Worm (Caenorhabditis elegans) whole organism, L4 larva: ENCODE data around the gene vit-3.

Source experiments
- D1046.2 ChIP-seq: fragments of 200-800 bp; sonication (Bioruptor generic); IDR thresholded peaks from 2 replicates; pipeline ENCODE4 v1.3.6; 2022; ENCODE audit warnings: missing genetic modification characterization, missing compliant biosample characterization
- F44E2.7 ChIP-seq: fragments of 200-800 bp; sonication (Bioruptor generic); IDR thresholded peaks from 2 replicates; pipeline ENCODE4 v2.1.2; 2022; ENCODE audit warnings: missing genetic modification characterization, missing compliant biosample characterization
- T26A8.4 ChIP-seq: fragments of 200-800 bp; sonication (Bioruptor generic); IDR thresholded peaks from 2 replicates; pipeline ENCODE4 v1.3.6; 2022; ENCODE audit warnings: missing genetic modification characterization, missing compliant biosample characterization
- Y5F2A.4 ChIP-seq: fragments of 200-800 bp; sonication (Bioruptor generic); optimal IDR thresholded peaks from 2 replicates; lab custom pipeline; 2018; ENCODE audit warnings: mild to moderate bottlenecking, missing genetic modification characterization, missing compliant biosample characterization
- ZK337.2 ChIP-seq: fragments of 200-800 bp; sonication (Bioruptor generic); IDR thresholded peaks from 2 replicates; pipeline ENCODE4 v1.3.6; 2022; ENCODE audit warnings: missing genetic modification reagents, missing genetic modification characterization, missing compliant biosample characterization
- aha-1 ChIP-seq: fragments of 150-350 bp; peaks from one replicate; lab custom pipeline; 2014; ENCODE audit warnings: missing biosample characterization, missing genetic modification characterization
- arid-1 ChIP-seq: fragments of 200-800 bp; sonication (Bioruptor generic); conservative IDR thresholded peaks from 2 replicates; pipeline ENCODE4 v1.3.6; 2022; ENCODE audit warnings: missing genetic modification reagents, missing genetic modification characterization, missing compliant biosample characterization
- ceh-32 ChIP-seq: sonication (generic microtip); optimal IDR thresholded peaks from 2 replicates; lab custom pipeline; 2016; ENCODE audit warnings: mild to moderate bottlenecking, missing genetic modification characterization, missing compliant biosample characterization; ENCODE audit not compliant: poor library complexity
- daf-16 ChIP-seq, 3 experiments: sonication (generic microtip); optimal IDR thresholded peaks; 2 replicates each; lab custom pipeline; 2016 to 2017; ENCODE audit warnings: missing genetic modification characterization in 3 of 3, missing genetic modification reagents in 3 of 3, mild to moderate bottlenecking in 2 of 3, missing compliant biosample characterization in 2 of 3, missing biosample characterization in 1 of 3, moderate library complexity in 1 of 3
- dmd-6 ChIP-seq: fragments of 200-800 bp; sonication (Bioruptor generic); IDR thresholded peaks from 2 replicates; pipeline ENCODE4 v1.3.6; 2022; ENCODE audit warnings: missing genetic modification reagents, missing genetic modification characterization, missing compliant biosample characterization
- dpl-1 ChIP-seq: fragments of 150-350 bp; optimal IDR thresholded peaks from 2 replicates; lab custom pipeline; 2014; ENCODE audit warnings: missing biosample characterization, missing genetic modification reagents, missing genetic modification characterization
- duxl-1 ChIP-seq: sonication (generic microtip); optimal IDR thresholded peaks from 2 replicates; lab custom pipeline; 2016; ENCODE audit warnings: mild to moderate bottlenecking, missing genetic modification characterization, moderate library complexity, missing compliant biosample characterization; ENCODE audit not compliant: poor library complexity
- dve-1 ChIP-seq: sonication (generic microtip); optimal IDR thresholded peaks from 2 replicates; lab custom pipeline; 2017; ENCODE audit warnings: antibody characterized with exemption, mild to moderate bottlenecking, missing genetic modification characterization, missing compliant biosample characterization; ENCODE audit not compliant: insufficient read depth
- egl-43 ChIP-seq: fragments of 200-800 bp; sonication (Bioruptor generic); IDR thresholded peaks from 2 replicates; pipeline ENCODE4 v1.3.6; 2022; ENCODE audit warnings: missing genetic modification reagents, missing genetic modification characterization, missing compliant biosample characterization
- hif-1 ChIP-seq, 2 experiments: sonication (generic microtip); optimal IDR thresholded peaks; 2 replicates each; lab custom pipeline; 2016 to 2017; ENCODE audit warnings: missing compliant biosample characterization in 2 of 2, missing genetic modification characterization in 2 of 2, missing genetic modification reagents in 2 of 2, missing genotype in 2 of 2, mild to moderate bottlenecking in 1 of 2
- hlh-11 ChIP-seq: fragments of 200-800 bp; sonication (Bioruptor generic); optimal IDR thresholded peaks from 2 replicates; lab custom pipeline; 2018; ENCODE audit warnings: mild to moderate bottlenecking, missing genetic modification characterization, missing compliant biosample characterization
- hlh-30 ChIP-seq: sonication (generic microtip); optimal IDR thresholded peaks from 2 replicates; lab custom pipeline; 2017; ENCODE audit warnings: antibody characterized with exemption, mild to moderate bottlenecking, missing genetic modification characterization, missing compliant biosample characterization; ENCODE audit not compliant: insufficient read depth
- hmg-1.1 ChIP-seq: fragments of 200-800 bp; sonication (Bioruptor generic); IDR thresholded peaks from 2 replicates; pipeline ENCODE4 v1.3.6; 2022; ENCODE audit warnings: missing genetic modification reagents, missing genetic modification characterization, missing compliant biosample characterization
- jun-1 ChIP-seq: fragments of 150-350 bp; optimal IDR thresholded peaks from 2 replicates; lab custom pipeline; 2014; ENCODE audit warnings: missing biosample characterization, missing genetic modification reagents, missing genetic modification characterization
- lin-13 ChIP-seq: fragments of 150-350 bp; optimal IDR thresholded peaks from 2 replicates; lab custom pipeline; 2014; ENCODE audit warnings: missing biosample characterization, missing genetic modification reagents, missing genetic modification characterization
- madf-5 ChIP-seq, 2 experiments: fragments of 200-800 bp; sonication (Bioruptor generic); IDR thresholded peaks; 2 replicates each; pipeline ENCODE4 v1.3.6; 2022; ENCODE audit warnings: missing compliant biosample characterization in 2 of 2, missing genetic modification characterization in 2 of 2
- madf-9 ChIP-seq: fragments of 200-800 bp; sonication (Bioruptor generic); conservative IDR thresholded peaks from 2 replicates; pipeline ENCODE4 v1.3.6; 2022; ENCODE audit warnings: missing genetic modification reagents, missing genetic modification characterization, missing compliant biosample characterization
- mdl-1 ChIP-seq, 2 experiments: fragments of 150-350 bp in 1 of 2; sonication (generic microtip) in 1 of 2; optimal IDR thresholded peaks; 2 replicates each; lab custom pipeline; 2014 to 2017; ENCODE audit warnings: missing biosample characterization in 2 of 2, missing genetic modification characterization in 2 of 2
- mep-1 ChIP-seq: fragments of 150-350 bp; sonication (generic microtip); optimal IDR thresholded peaks from 3 replicates; lab custom pipeline; 2014; ENCODE audit warnings: missing biosample characterization, missing genetic modification characterization
- mxl-2 ChIP-seq: fragments of 200-800 bp; sonication (Bioruptor generic); conservative IDR thresholded peaks from 2 replicates; pipeline ENCODE4 v1.3.6; 2022; ENCODE audit warnings: missing genetic modification reagents, missing genetic modification characterization, missing compliant biosample characterization
- mxl-3 ChIP-seq: fragments of 200-800 bp; sonication (Bioruptor generic); optimal IDR thresholded peaks from 2 replicates; lab custom pipeline; 2018; ENCODE audit warnings: mild to moderate bottlenecking, missing genetic modification characterization, missing compliant biosample characterization
- nhr-11 ChIP-seq: fragments of 150-350 bp; optimal IDR thresholded peaks from 2 replicates; lab custom pipeline; 2014; ENCODE audit warnings: missing biosample characterization, missing genetic modification characterization
- nhr-237 ChIP-seq: sonication (generic microtip); optimal IDR thresholded peaks from 2 replicates; lab custom pipeline; 2017; ENCODE audit warnings: missing biosample characterization, missing genetic modification characterization
- nhr-28 ChIP-seq: fragments of 150-350 bp; optimal IDR thresholded peaks from 2 replicates; lab custom pipeline; 2014; ENCODE audit warnings: missing biosample characterization, missing genetic modification characterization
- nhr-41 ChIP-seq: fragments of 200-800 bp; sonication (Bioruptor generic); IDR thresholded peaks from 2 replicates; pipeline ENCODE4 v1.3.6; 2022; ENCODE audit warnings: missing genetic modification reagents, missing genetic modification characterization, missing compliant biosample characterization
- nhr-42 ChIP-seq: fragments of 200-800 bp; sonication (Bioruptor generic); IDR thresholded peaks from 2 replicates; pipeline ENCODE4 v1.3.6; 2022; ENCODE audit warnings: missing genetic modification characterization, missing compliant biosample characterization
- nhr-77 ChIP-seq: fragments of 150-350 bp; optimal IDR thresholded peaks from 2 replicates; lab custom pipeline; 2014; ENCODE audit warnings: missing biosample characterization, missing genetic modification characterization
- pqm-1 ChIP-seq: sonication (generic microtip); optimal IDR thresholded peaks from 2 replicates; lab custom pipeline; 2017; ENCODE audit warnings: missing biosample characterization, missing genetic modification characterization
- rbr-2 ChIP-seq: sonication (generic microtip); optimal IDR thresholded peaks from 2 replicates; lab custom pipeline; 2016; ENCODE audit warnings: missing genotype, missing genetic modification characterization, missing compliant biosample characterization
- saeg-2 ChIP-seq: fragments of 200-800 bp; sonication (Bioruptor generic); IDR thresholded peaks from 2 replicates; pipeline ENCODE4 v1.3.6; 2022; ENCODE audit warnings: missing genetic modification reagents, missing genetic modification characterization, missing compliant biosample characterization
- set-16 ChIP-seq: fragments of 200-800 bp; sonication (Bioruptor generic); IDR thresholded peaks from 2 replicates; pipeline ENCODE4 v1.3.6; 2022; ENCODE audit warnings: missing genetic modification reagents, missing genetic modification characterization, missing compliant biosample characterization
- skn-1 ChIP-seq: fragments of 150-350 bp; optimal IDR thresholded peaks from 2 replicates; lab custom pipeline; 2014; ENCODE audit warnings: missing biosample characterization, missing genetic modification characterization
- spr-1 ChIP-seq: sonication (generic microtip); optimal IDR thresholded peaks from 2 replicates; lab custom pipeline; 2016; ENCODE audit warnings: mild to moderate bottlenecking, missing genetic modification characterization, missing compliant biosample characterization
- spr-3 ChIP-seq: fragments of 200-800 bp; sonication (Bioruptor generic); optimal IDR thresholded peaks from 2 replicates; lab custom pipeline; 2018; ENCODE audit warnings: mild to moderate bottlenecking, missing genetic modification characterization, missing compliant biosample characterization
- unc-62 ChIP-seq, 3 experiments: fragments of 150-350 bp in 1 of 3; sonication (generic microtip); optimal IDR thresholded peaks in 2 of 3; peaks in 1 of 3; 1 replicate in 1 of 3; 2 replicates in 2 of 3; lab custom pipeline; 2014 to 2017; ENCODE audit warnings: missing biosample characterization in 3 of 3, missing genetic modification characterization in 3 of 3, missing genetic modification reagents in 3 of 3, missing genotype in 1 of 3
- zip-2 ChIP-seq: fragments of 150-350 bp; optimal IDR thresholded peaks from 2 replicates; lab custom pipeline; 2014; ENCODE audit warnings: missing biosample characterization, missing genetic modification characterization

The vit-3 gene

ce11 chrX:3611740-3612139, 39.4 kb upstream of the vit-3 start:
- no peak for TF ChIP-seq daf-16 (GFP tag; optimal IDR thresholded peaks at IDR 0.05; lab: Kevin White, UChicago)
- TF ChIP-seq daf-16 (tag; optimal IDR thresholded peaks at IDR 0.05; lab: Kevin White, UChicago) = peak; percentile 15
- no peak for TF ChIP-seq F44E2.7 (GFP tag; lab: Robert Waterston, UW)
- peak in 1 of 2 experiments; percentile 91 for TF ChIP-seq unc-62 (GFP tag; optimal IDR thresholded peaks at IDR 0.05 in 1 of 2; lab: Kevin White, UChicago)
- TF ChIP-seq unc-62 (tag; optimal IDR thresholded peaks at IDR 0.05; lab: Kevin White, UChicago) = no peak
- no peak for TF ChIP-seq egl-43 (GFP tag; lab: Robert Waterston, UW)
- no peak for TF ChIP-seq jun-1 (tag; lab: Kevin White, UChicago)
- peak; percentile 41 for TF ChIP-seq pqm-1 (tag; lab: Kevin White, UChicago)
- TF ChIP-seq nhr-42 (GFP tag; lab: Robert Waterston, UW) = no peak
- no peak for TF ChIP-seq nhr-11 (tag; lab: Kevin White, UChicago)

- TF ChIP-seq daf-16 (GFP tag; optimal IDR thresholded peaks at IDR 0.05; lab: Kevin White, UChicago) = no peak
- TF ChIP-seq daf-16 (tag; optimal IDR thresholded peaks at IDR 0.05; lab: Kevin White, UChicago) = peak; percentile 47
- no peak for TF ChIP-seq nhr-237 (tag; lab: Kevin White, UChicago)
- peak; percentile 74 for TF ChIP-seq nhr-28 (tag; lab: Kevin White, UChicago)
- TF ChIP-seq mep-1 = peak; percentile 21
- TF ChIP-seq nhr-77 (tag; lab: Kevin White, UChicago) = peak; percentile 64
- peak; percentile 10 for TF ChIP-seq mxl-3 (GFP tag; lab: Kevin White, UChicago)
- peak; percentile 65 for TF ChIP-seq hlh-30
- TF ChIP-seq madf-5 (GFP tag; IDR thresholded peaks at IDR 0.05; lab: Robert Waterston, UW) = no peak
- peak; percentile 73 for TF ChIP-seq dmd-6
- TF ChIP-seq dve-1 (tag; lab: Kevin White, UChicago) = peak; percentile 33
- no peak for TF ChIP-seq hmg-1.1 (GFP tag; lab: Robert Waterston, UW)
- TF ChIP-seq pqm-1 (tag; lab: Kevin White, UChicago) = peak; percentile 87
- TF ChIP-seq hlh-11 (tag; lab: Kevin White, UChicago) = peak; percentile 66
Measured at ce11 chrX:3611042-3611623, 38.8 kb upstream of the vit-3 start, which contains the start of gene C18B2.5. C18B2.5 (minus strand) TSS chrX:3611092.

- TF ChIP-seq mep-1 = no peak
- TF ChIP-seq duxl-1 (tag; lab: Kevin White, UChicago) = no peak
- peak in 1 of 2 experiments; percentile 76 for TF ChIP-seq unc-62 (GFP tag; optimal IDR thresholded peaks at IDR 0.05 in 1 of 2; lab: Kevin White, UChicago)
- TF ChIP-seq unc-62 (tag; optimal IDR thresholded peaks at IDR 0.05; lab: Kevin White, UChicago) = no peak
- no peak for TF ChIP-seq zip-2 (tag; lab: Kevin White, UChicago)
- no peak for TF ChIP-seq Y5F2A.4 (GFP tag; lab: Kevin White, UChicago)
- TF ChIP-seq spr-3 (GFP tag; lab: Kevin White, UChicago) = no peak
- TF ChIP-seq hmg-1.1 (GFP tag; lab: Robert Waterston, UW) = no peak
- TF ChIP-seq dmd-6 = no peak
- TF ChIP-seq aha-1 (tag; lab: Kevin White, UChicago) = peak; percentile 62
- no peak for TF ChIP-seq lin-13
- no peak for TF ChIP-seq set-16
Measured at ce11 chrX:3610442-3610841, 38.1 kb upstream of the vit-3 start.

- peak in 1 of 2 experiments; percentile 35 for TF ChIP-seq mdl-1 (tag; optimal IDR thresholded peaks at IDR 0.05; lab: Kevin White, UChicago)
- no peak for TF ChIP-seq F44E2.7 (GFP tag; lab: Robert Waterston, UW)
- no peak for TF ChIP-seq mxl-2 (GFP tag; lab: Robert Waterston, UW)
- TF ChIP-seq nhr-41 (GFP tag; lab: Robert Waterston, UW) = no peak
- TF ChIP-seq dpl-1 (GFP tag; lab: Kevin White, UChicago) = peak; percentile 28
- peak; percentile 87 for TF ChIP-seq hlh-11 (tag; lab: Kevin White, UChicago)
- TF ChIP-seq D1046.2 (GFP tag; lab: Robert Waterston, UW) = no peak
- TF ChIP-seq spr-1 (tag; lab: Kevin White, UChicago) = no peak
- TF ChIP-seq ZK337.2 (GFP tag; lab: Robert Waterston, UW) = no peak
- TF ChIP-seq unc-62 (GFP tag; optimal IDR thresholded peaks at IDR 0.05 in 1 of 2; lab: Kevin White, UChicago) = peak in 1 of 2 experiments; percentile 53
- TF ChIP-seq unc-62 (tag; optimal IDR thresholded peaks at IDR 0.05; lab: Kevin White, UChicago) = no peak
- peak; percentile 67 for TF ChIP-seq rbr-2
- no peak for TF ChIP-seq ceh-32 (tag; lab: Kevin White, UChicago)
- TF ChIP-seq lin-13 = peak; percentile 66
- no peak for TF ChIP-seq skn-1 (tag; lab: Kevin White, UChicago)
- TF ChIP-seq madf-9 = 0 out of 2 replicates have a peak, but pooled peaks have one; percentile 19
- peak; percentile 78 for TF ChIP-seq egl-43 (GFP tag; lab: Robert Waterston, UW)
- 0 out of 2 replicates have a peak, but pooled peaks have one; percentile 7 for TF ChIP-seq arid-1 (GFP tag; lab: Robert Waterston, UW)
- TF ChIP-seq saeg-2 (GFP tag; lab: Robert Waterston, UW) = no peak
- TF ChIP-seq T26A8.4 (GFP tag; lab: Robert Waterston, UW) = 0 out of 2 replicates have a peak, but pooled peaks have one; percentile 32
- peak; percentile 28; the same call in 1 of the 2 replicates for TF ChIP-seq set-16
- peak in 1 of 2 experiments; percentile 66 for TF ChIP-seq hif-1 (tag; optimal IDR thresholded peaks at IDR 0.05; lab: Kevin White, UChicago)
- TF ChIP-seq hlh-30 = peak; percentile 97
Measured at ce11 chrX:3605727-3606126, 33.4 kb upstream of the vit-3 start, which contains the start of gene C18B2.4. C18B2.4 (minus strand) TSS chrX:3605741.
